Fruit fly (Drosophila melanogaster): ENCODE measurements around the gene CG10232.

Gene CG10232

DNA sequence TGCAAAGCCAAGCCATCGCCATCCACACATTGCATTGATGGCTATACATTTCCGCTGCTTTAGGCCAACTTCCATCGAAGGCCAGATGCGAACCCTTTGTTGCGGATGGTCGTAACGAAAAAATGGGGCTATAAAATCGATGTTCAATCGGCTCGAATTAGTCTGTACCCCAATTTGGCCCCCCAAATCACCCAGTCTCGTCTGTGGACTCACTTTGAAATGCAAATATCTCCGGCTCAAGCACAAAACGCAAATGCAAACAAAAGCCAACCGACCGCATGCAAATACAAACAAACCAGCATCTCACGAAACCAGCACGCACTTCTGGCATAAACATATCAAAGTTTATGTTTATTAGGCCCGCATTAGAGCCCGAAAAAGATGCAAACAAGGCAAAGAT, 14.9 kb upstream of the CG10232 start:
- TF ChIP-seq CG1620 (GFP tag; optimal IDR thresholded peaks at IDR 0.05) (no peak), pad (GFP tag; optimal IDR thresholded peaks at IDR 0.05) (no peak), tj (GFP tag; optimal IDR thresholded peaks at IDR 0.05) (no peak), CG5204 (GFP tag; optimal IDR thresholded peaks at IDR 0.05) (no peak), bab1 (GFP tag; optimal IDR thresholded peaks at IDR 0.05) (no peak)

DNA sequence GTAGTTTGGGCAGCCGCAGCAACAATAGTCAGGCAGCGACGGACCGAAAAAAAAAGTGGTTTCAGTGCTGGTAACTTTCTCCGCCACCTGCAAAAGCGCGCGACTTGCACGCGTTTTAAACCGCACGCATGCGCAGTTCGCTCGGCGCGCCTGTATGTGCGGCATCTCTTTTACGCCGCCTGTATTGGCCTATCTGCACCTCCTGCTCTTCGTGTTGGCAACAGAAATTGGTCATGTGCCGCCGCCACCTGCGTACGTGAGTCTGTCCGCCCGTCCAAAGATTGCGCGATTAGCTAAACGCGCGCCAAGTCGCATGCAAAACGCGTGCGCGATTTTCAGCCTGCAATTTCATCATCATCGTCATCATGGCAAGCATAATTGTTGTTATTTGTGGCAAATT, 14.2 kb upstream of the CG10232 start:
- TF ChIP-seq Hr96 (GFP tag; optimal IDR thresholded peaks at IDR 0.05) (no peak), tj (GFP tag; optimal IDR thresholded peaks at IDR 0.05) (no peak), toe (GFP tag; optimal IDR thresholded peaks at IDR 0.05) (no peak), CG7045 (GFP tag; optimal IDR thresholded peaks at IDR 0.05) (no peak), kay (GFP tag; ENCODE audit: borderline replicate concordance) (no peak), Crg-1 (GFP tag; optimal IDR thresholded peaks at IDR 0.05) (no peak)

DNA sequence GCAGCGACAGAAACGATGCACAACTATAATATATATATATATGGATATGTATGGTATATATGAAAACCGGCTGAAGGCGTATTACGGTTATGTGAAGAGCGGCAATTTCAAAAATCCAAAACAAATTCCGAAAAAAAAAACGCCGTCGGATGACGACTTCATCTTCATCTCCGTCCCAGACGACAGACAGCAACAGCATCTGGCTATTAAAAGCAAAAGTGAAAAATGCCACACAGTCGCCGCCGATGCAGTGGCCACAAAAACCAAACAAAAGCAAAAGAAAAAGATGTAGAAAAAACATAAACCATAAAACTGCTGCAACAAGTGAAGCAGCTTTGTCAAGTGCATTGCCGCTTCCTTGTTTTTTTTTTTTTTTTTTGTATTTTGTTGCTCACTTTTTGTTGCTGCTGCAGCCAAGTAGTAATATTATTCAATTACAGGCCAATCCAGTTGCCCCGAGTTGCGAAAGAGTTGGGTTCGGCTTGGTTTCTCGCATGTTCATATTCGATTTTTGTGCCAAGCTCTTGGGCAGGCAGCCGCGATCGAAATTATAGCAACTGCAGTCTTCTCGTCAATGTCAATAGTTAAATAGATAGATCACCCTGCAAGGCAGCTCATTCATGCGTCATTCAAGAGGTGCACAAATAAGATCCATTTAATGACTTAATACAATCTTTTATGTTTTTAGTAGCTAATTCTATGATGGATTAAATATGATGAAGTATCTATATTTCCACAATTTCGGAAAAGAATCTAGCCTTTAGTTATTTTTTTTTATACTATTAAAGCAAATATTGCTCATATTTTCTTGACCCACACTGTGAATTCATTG, 13.4 kb upstream of the CG10232 start:
- TF ChIP-seq CG33017 (tag; optimal IDR thresholded peaks at IDR 0.05), result no peak
- no peak for TF ChIP-seq CG12768 (GFP tag; optimal IDR thresholded peaks at IDR 0.05)
- no peak for TF ChIP-seq Mnt (GFP tag; optimal IDR thresholded peaks at IDR 0.05)
- TF ChIP-seq CG1620 (GFP tag; optimal IDR thresholded peaks at IDR 0.05), result no peak

DNA sequence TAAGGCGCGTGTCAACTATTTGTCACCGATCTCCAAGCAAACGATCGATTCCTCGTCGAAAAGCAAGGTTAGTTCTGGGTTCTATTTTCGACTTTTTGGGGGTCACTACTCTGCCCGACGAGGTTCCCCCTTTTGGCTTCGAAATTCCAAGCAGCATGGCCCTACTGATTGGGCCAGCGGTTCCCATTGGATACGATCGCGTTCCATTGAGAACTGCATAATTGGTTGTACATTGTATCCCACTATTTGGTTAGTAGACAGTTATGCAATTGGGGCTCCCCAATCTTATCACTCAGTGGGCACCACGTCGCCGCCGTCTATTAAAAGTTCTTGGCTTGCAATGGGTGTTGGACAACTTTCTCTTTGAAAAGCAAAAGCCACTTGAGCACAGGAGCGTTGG, 12.3 kb upstream of the CG10232 start:
- TF ChIP-seq CG12768 (GFP tag; optimal IDR thresholded peaks at IDR 0.05) (no peak), kay (GFP tag; ENCODE audit: borderline replicate concordance) (no peak)

DNA sequence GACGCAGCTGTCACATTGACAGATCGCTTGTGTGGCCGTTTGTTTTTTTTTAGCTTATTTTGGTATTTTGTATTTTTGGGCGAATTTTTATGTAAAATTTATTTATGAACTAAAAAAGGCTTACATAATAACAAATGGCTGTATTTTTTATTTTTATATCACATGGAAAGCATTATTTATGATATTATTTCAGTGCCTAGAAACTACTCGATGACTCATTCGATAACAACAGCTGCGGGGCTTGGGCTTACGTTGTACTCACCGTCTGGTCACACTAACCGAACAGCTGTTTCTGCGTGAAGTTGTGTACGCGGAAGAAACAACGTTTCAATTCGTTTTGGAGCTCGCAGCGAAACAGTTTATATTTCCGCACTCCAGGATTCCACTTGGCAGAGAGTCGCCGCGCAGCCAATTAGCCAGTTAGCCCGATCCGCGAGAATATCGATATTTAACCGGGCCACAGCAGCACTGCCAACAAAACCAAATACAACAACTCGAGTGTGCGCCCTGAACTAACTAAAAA, 11.6 kb upstream of the CG10232 start, which contains the start of the genes Hmgcr and Rpn9:
Gene Hmgcr (plus strand): TSS at position 335 of the 523 bp plus-strand sequence.
Gene Rpn9 (minus strand): TSS at position 473 of the 523 bp plus-strand sequence.
- TF ChIP-seq CG7045 (GFP tag; optimal IDR thresholded peaks at IDR 0.05), result no peak
- peak; percentile 38 for TF ChIP-seq CG33017 (tag; optimal IDR thresholded peaks at IDR 0.05)
- TF ChIP-seq kay (GFP tag; ENCODE audit: borderline replicate concordance), result peak; percentile 99
- no peak for TF ChIP-seq CG12768 (GFP tag; optimal IDR thresholded peaks at IDR 0.05)
- no peak for TF ChIP-seq toe (GFP tag; optimal IDR thresholded peaks at IDR 0.05)
- no peak for TF ChIP-seq cnc (optimal IDR thresholded peaks at IDR 0.05)
- peak; percentile 3 for TF ChIP-seq CG14711 (tag; optimal IDR thresholded peaks at IDR 0.05)
- TF ChIP-seq CG7101 (tag; optimal IDR thresholded peaks at IDR 0.05), result no peak
- TF ChIP-seq CG5204 (GFP tag; optimal IDR thresholded peaks at IDR 0.05), result no peak
- no peak for TF ChIP-seq Clk (GFP tag; optimal IDR thresholded peaks at IDR 0.05)
- peak; percentile 68 for TF ChIP-seq bab1 (GFP tag; optimal IDR thresholded peaks at IDR 0.05)
- peak; percentile 24 for TF ChIP-seq cic (GFP tag; optimal IDR thresholded peaks at IDR 0.05)
- peak; percentile 29 for TF ChIP-seq tj (GFP tag; optimal IDR thresholded peaks at IDR 0.05)
- TF ChIP-seq Mnt (GFP tag; optimal IDR thresholded peaks at IDR 0.05), result peak; percentile 28
- no peak for TF ChIP-seq CG1620 (GFP tag; optimal IDR thresholded peaks at IDR 0.05)
- no peak for TF ChIP-seq Hr96 (GFP tag; optimal IDR thresholded peaks at IDR 0.05)
- TF ChIP-seq pad (GFP tag; optimal IDR thresholded peaks at IDR 0.05), result no peak
- peak; percentile 46 for TF ChIP-seq Crg-1 (GFP tag; optimal IDR thresholded peaks at IDR 0.05)
- no peak for TF ChIP-seq ovo (GFP tag; optimal IDR thresholded peaks at IDR 0.05)
- TF ChIP-seq CG11617 (GFP tag; optimal IDR thresholded peaks at IDR 0.05), result peak; percentile 29

DNA sequence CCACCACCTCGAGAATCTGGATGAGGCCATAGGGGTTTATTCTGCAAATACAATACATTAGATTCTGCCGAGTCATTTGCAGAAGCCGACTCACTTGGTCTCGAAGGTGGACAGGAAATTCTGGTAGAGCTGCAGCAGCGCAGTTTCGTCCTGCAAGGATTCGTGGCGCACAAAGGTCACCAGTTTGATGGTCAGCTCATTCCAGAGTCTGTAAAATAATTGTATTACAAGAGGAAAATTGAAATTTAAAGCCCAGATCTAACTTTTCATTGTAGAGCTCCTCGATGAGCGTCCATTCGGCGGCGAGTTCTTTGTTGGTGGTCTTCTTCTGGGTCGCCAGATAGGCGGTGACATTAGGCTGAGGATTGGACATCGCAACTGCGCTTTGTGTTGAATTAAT, 11.1 kb upstream of the CG10232 start:
- TF ChIP-seq cnc (optimal IDR thresholded peaks at IDR 0.05), result peak; percentile 83 to 97
- no peak for TF ChIP-seq Clk (GFP tag; optimal IDR thresholded peaks at IDR 0.05)

DNA sequence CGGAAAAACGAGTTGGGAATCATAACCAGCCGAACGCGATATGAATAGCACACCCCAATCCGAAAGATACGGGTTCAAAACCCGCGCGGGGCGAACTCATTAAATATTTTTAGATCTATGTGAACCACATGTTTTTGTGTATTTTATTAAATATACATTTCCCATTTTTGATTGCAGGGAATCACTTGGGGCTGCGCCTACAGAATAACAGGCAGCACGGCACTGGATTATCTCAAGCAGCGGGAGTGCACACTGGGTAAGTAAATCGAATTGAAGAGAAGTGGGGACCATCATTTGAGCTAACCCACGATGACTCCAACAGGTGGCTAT, 9.0 kb upstream of the CG10232 start:
- TF ChIP-seq kay (GFP tag; ENCODE audit: borderline replicate concordance), result no peak
- no peak for TF ChIP-seq Clk (GFP tag; optimal IDR thresholded peaks at IDR 0.05)
- TF ChIP-seq CG12768 (GFP tag; optimal IDR thresholded peaks at IDR 0.05), result no peak
- no peak for TF ChIP-seq CG14711 (tag; optimal IDR thresholded peaks at IDR 0.05)
- no peak for TF ChIP-seq Hr96 (GFP tag; optimal IDR thresholded peaks at IDR 0.05)
- TF ChIP-seq toe (GFP tag; optimal IDR thresholded peaks at IDR 0.05), result no peak
- no peak for TF ChIP-seq Crg-1 (GFP tag; optimal IDR thresholded peaks at IDR 0.05)
- no peak for TF ChIP-seq CG7045 (GFP tag; optimal IDR thresholded peaks at IDR 0.05)
- no peak for TF ChIP-seq CG33017 (tag; optimal IDR thresholded peaks at IDR 0.05)
- no peak for TF ChIP-seq CG7101 (tag; optimal IDR thresholded peaks at IDR 0.05)
- TF ChIP-seq cic (GFP tag; optimal IDR thresholded peaks at IDR 0.05), result no peak
- no peak for TF ChIP-seq Mnt (GFP tag; optimal IDR thresholded peaks at IDR 0.05)
- TF ChIP-seq cnc (optimal IDR thresholded peaks at IDR 0.05), result no peak
- TF ChIP-seq CG1620 (GFP tag; optimal IDR thresholded peaks at IDR 0.05), result no peak
- TF ChIP-seq ovo (GFP tag; optimal IDR thresholded peaks at IDR 0.05), result no peak
- no peak for TF ChIP-seq CG5204 (GFP tag; optimal IDR thresholded peaks at IDR 0.05)
- no peak for TF ChIP-seq tj (GFP tag; optimal IDR thresholded peaks at IDR 0.05)
- TF ChIP-seq pad (GFP tag; optimal IDR thresholded peaks at IDR 0.05), result no peak

Measured in whole organism, adult.